Worm (Caenorhabditis elegans) whole organism, mixed stage, embryonic: ENCODE results near the gene F20B6.9.

Source experiments
- M03D4.4 ChIP-seq: sonication (generic microtip); optimal IDR thresholded peaks from 2 replicates; lab custom pipeline; 2017; ENCODE audit warnings: mild to moderate bottlenecking, missing genetic modification characterization, missing compliant biosample characterization
- bed-3 ChIP-seq: fragments of 200-800 bp; sonication (Bioruptor generic); optimal IDR thresholded peaks from 3 replicates; lab custom pipeline; 2018; ENCODE audit warnings: mild to moderate bottlenecking, missing genetic modification characterization, moderate library complexity, missing compliant biosample characterization
- blmp-1 ChIP-seq: fragments of 150-350 bp; optimal IDR thresholded peaks from 2 replicates; lab custom pipeline; 2014; ENCODE audit warnings: missing biosample characterization, missing genetic modification characterization
- ceh-43 ChIP-seq: fragments of 200-800 bp; sonication (Bioruptor generic); optimal IDR thresholded peaks from 2 replicates; lab custom pipeline; 2018; ENCODE audit warnings: mild to moderate bottlenecking, missing genetic modification characterization, moderate library complexity, missing compliant biosample characterization
- ceh-83 ChIP-seq: fragments of 200-800 bp; sonication (Bioruptor generic); optimal IDR thresholded peaks from 2 replicates; lab custom pipeline; 2018; ENCODE audit warnings: mild to moderate bottlenecking, missing genetic modification characterization, missing compliant biosample characterization
- ces-1 ChIP-seq: fragments of 150-350 bp; optimal IDR thresholded peaks from 2 replicates; lab custom pipeline; 2014; ENCODE audit warnings: missing biosample characterization, missing genetic modification reagents, missing genetic modification characterization
- cnd-1 ChIP-seq: fragments of 200-800 bp; sonication (Bioruptor generic); optimal IDR thresholded peaks from 2 replicates; lab custom pipeline; 2018; ENCODE audit warnings: mild to moderate bottlenecking, missing genetic modification characterization, missing compliant biosample characterization
- drap-1 ChIP-seq: fragments of 200-800 bp; sonication (Bioruptor generic); optimal IDR thresholded peaks from 3 replicates; lab custom pipeline; 2018; ENCODE audit warnings: mild to moderate bottlenecking, missing genetic modification characterization, missing compliant biosample characterization
- elt-1 ChIP-seq: sonication (generic microtip); optimal IDR thresholded peaks from 2 replicates; lab custom pipeline; 2017; ENCODE audit warnings: missing genetic modification characterization, mild to moderate bottlenecking, missing compliant biosample characterization, antibody characterized with exemption, moderate library complexity, borderline replicate concordance; ENCODE audit not compliant: insufficient read depth
- ham-2 ChIP-seq: fragments of 200-800 bp; sonication (Bioruptor generic); optimal IDR thresholded peaks from 2 replicates; lab custom pipeline; 2018; ENCODE audit warnings: mild to moderate bottlenecking, missing genetic modification characterization, missing compliant biosample characterization
- hlh-1 ChIP-seq: fragments of 150-350 bp; optimal IDR thresholded peaks from 2 replicates; lab custom pipeline; 2014; ENCODE audit warnings: missing biosample characterization, missing genetic modification reagents, missing genetic modification characterization
- lin-13 ChIP-seq: fragments of 150-350 bp; optimal IDR thresholded peaks from 2 replicates; lab custom pipeline; 2014; ENCODE audit warnings: missing biosample characterization, missing genetic modification characterization
- lsy-2 ChIP-seq: fragments of 150-350 bp; optimal IDR thresholded peaks from 2 replicates; lab custom pipeline; 2014; ENCODE audit warnings: missing biosample characterization, missing genetic modification characterization
- mab-5 ChIP-seq: fragments of 150-350 bp; optimal IDR thresholded peaks from 2 replicates; lab custom pipeline; 2014; ENCODE audit warnings: missing biosample characterization, missing genetic modification characterization
- mls-2 ChIP-seq: sonication (generic microtip); optimal IDR thresholded peaks from 2 replicates; lab custom pipeline; 2016; ENCODE audit warnings: mild to moderate bottlenecking, missing genetic modification characterization, moderate library complexity, missing compliant biosample characterization
- nhr-12 ChIP-seq: fragments of 150-350 bp; optimal IDR thresholded peaks from 2 replicates; lab custom pipeline; 2014; ENCODE audit warnings: missing biosample characterization, missing genetic modification characterization
- nhr-2 ChIP-seq: fragments of 150-350 bp; optimal IDR thresholded peaks from 2 replicates; lab custom pipeline; 2014; ENCODE audit warnings: missing biosample characterization, missing genetic modification characterization
- nhr-237 ChIP-seq: fragments of 150-350 bp; optimal IDR thresholded peaks from 2 replicates; lab custom pipeline; 2014; ENCODE audit warnings: missing biosample characterization, missing genetic modification characterization
- nhr-76 ChIP-seq: sonication (generic microtip); optimal IDR thresholded peaks from 2 replicates; lab custom pipeline; 2017; ENCODE audit warnings: missing biosample characterization, missing genetic modification characterization
- sem-2 ChIP-seq: fragments of 200-800 bp; sonication (Bioruptor generic); optimal IDR thresholded peaks from 2 replicates; lab custom pipeline; 2018; ENCODE audit warnings: mild to moderate bottlenecking, missing genetic modification characterization, missing compliant biosample characterization
- snpc-4 ChIP-seq: fragments of 150-350 bp; optimal IDR thresholded peaks from 2 replicates; lab custom pipeline; 2014; ENCODE audit warnings: missing biosample characterization, missing genetic modification characterization
- sptf-1 ChIP-seq: sonication (generic microtip); optimal IDR thresholded peaks from 2 replicates; lab custom pipeline; 2017; ENCODE audit warnings: mild to moderate bottlenecking, missing genetic modification characterization, moderate library complexity, missing compliant biosample characterization
- tbx-8 ChIP-seq: fragments of 200-800 bp; sonication (Bioruptor generic); optimal IDR thresholded peaks from 2 replicates; lab custom pipeline; 2018; ENCODE audit warnings: mild to moderate bottlenecking, missing genetic modification characterization, moderate library complexity, missing compliant biosample characterization
- unc-120 ChIP-seq: sonication (generic microtip); optimal IDR thresholded peaks from 2 replicates; lab custom pipeline; 2017; ENCODE audit warnings: missing genetic modification characterization, missing compliant biosample characterization; ENCODE audit not compliant: poor library complexity, severe bottlenecking
- unc-39 ChIP-seq: fragments of 150-350 bp; optimal IDR thresholded peaks from 2 replicates; lab custom pipeline; 2014; ENCODE audit warnings: missing biosample characterization, missing genetic modification characterization
- unc-62 ChIP-seq: fragments of 150-350 bp; optimal IDR thresholded peaks from 2 replicates; lab custom pipeline; 2014; ENCODE audit warnings: missing biosample characterization, missing genetic modification reagents, missing genetic modification characterization
- zip-8 ChIP-seq: fragments of 150-350 bp; optimal IDR thresholded peaks from 2 replicates; lab custom pipeline; 2014; ENCODE audit warnings: missing biosample characterization, missing genetic modification characterization

The F20B6.9 gene

ce11 chrX:4161938-4162337 lies 45.3 kb downstream of the F20B6.9 start:
- no peak for TF ChIP-seq elt-1 (tag; lab: Kevin White, UChicago)
- TF ChIP-seq nhr-12 (tag; lab: Kevin White, UChicago): no peak
- no peak for TF ChIP-seq nhr-237 (tag; lab: Kevin White, UChicago)
- TF ChIP-seq snpc-4 (tag; lab: Kevin White, UChicago): no peak
- no peak for TF ChIP-seq tbx-8 (GFP tag; lab: Kevin White, UChicago)
- no peak for TF ChIP-seq ceh-43 (GFP tag; lab: Kevin White, UChicago)
- TF ChIP-seq ham-2 (GFP tag; lab: Kevin White, UChicago): no peak
- TF ChIP-seq unc-39 (tag; lab: Kevin White, UChicago): no peak

ce11 chrX:4159929-4160328 lies 47.4 kb downstream of the F20B6.9 start:
- no peak for TF ChIP-seq cnd-1 (tag; lab: Kevin White, UChicago)
- TF ChIP-seq unc-62: no peak
- TF ChIP-seq lin-13: no peak
- TF ChIP-seq mab-5 (tag; lab: Kevin White, UChicago): no peak
- no peak for TF ChIP-seq nhr-76
- TF ChIP-seq ceh-43 (GFP tag; lab: Kevin White, UChicago): no peak
- TF ChIP-seq ces-1 (GFP tag; lab: Kevin White, UChicago): no peak
- no peak for TF ChIP-seq drap-1 (GFP tag; lab: Kevin White, UChicago)
- TF ChIP-seq ceh-83 (GFP tag; lab: Kevin White, UChicago): no peak
- no peak for TF ChIP-seq M03D4.4 (tag; lab: Kevin White, UChicago)
- TF ChIP-seq nhr-2: no peak
- TF ChIP-seq sem-2: no peak
- TF ChIP-seq lsy-2 (tag; lab: Kevin White, UChicago): no peak

- TF ChIP-seq mls-2 (tag; lab: Kevin White, UChicago) (no peak), ces-1 (GFP tag; lab: Kevin White, UChicago) (peak; percentile 90), hlh-1 (tag; lab: Kevin White, UChicago) (no peak), unc-120 (tag; lab: Kevin White, UChicago) (no peak)
Observed at ce11 chrX:4159185-4159871, 48.0 kb downstream of the F20B6.9 start.

ce11 chrX:4157896-4158295 lies 49.4 kb downstream of the F20B6.9 start:
- TF ChIP-seq zip-8 (tag; lab: Kevin White, UChicago) (no peak), nhr-2 (peak; percentile 16), drap-1 (GFP tag; lab: Kevin White, UChicago) (peak; percentile 32), bed-3 (no peak), mls-2 (tag; lab: Kevin White, UChicago) (peak; percentile 5), hlh-1 (tag; lab: Kevin White, UChicago) (peak; percentile 89), unc-120 (tag; lab: Kevin White, UChicago) (peak; percentile 29), lsy-2 (tag; lab: Kevin White, UChicago) (no peak), ces-1 (GFP tag; lab: Kevin White, UChicago) (peak; percentile 30), blmp-1 (no peak), snpc-4 (tag; lab: Kevin White, UChicago) (no peak), unc-62 (peak; percentile 95)

ce11 chrX:4154784-4155183 lies 52.5 kb downstream of the F20B6.9 start:
- no peak for TF ChIP-seq sptf-1 (tag; lab: Kevin White, UChicago)
- no peak for TF ChIP-seq zip-8 (tag; lab: Kevin White, UChicago)
- no peak for TF ChIP-seq nhr-12 (tag; lab: Kevin White, UChicago)
- TF ChIP-seq hlh-1 (tag; lab: Kevin White, UChicago): peak; percentile 2
